Worm (Caenorhabditis elegans): ENCODE measurements around the gene ttr-25.

DNA sequence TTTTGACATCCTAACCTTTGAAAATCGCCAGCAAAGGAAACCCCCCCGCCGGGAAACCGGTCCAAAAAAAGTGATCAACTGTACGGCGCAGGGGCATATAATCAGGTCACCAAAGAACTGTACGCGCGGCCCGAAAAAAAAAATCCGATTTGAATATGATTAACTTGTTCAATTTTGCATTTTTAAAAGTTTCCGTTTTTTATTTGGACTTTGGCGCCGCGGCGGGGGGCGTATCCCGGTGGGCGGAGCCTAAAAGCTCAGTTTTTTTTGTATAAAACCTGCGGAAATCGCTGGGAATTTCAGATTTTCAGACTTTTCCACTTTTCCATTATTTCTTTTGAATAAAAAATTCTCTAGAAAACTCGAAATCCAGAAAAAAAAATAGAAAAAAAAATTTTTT is 32.1 kb upstream of the ttr-25 start, which contains the start of gene hmit-1.2:
- no peak for TF ChIP-seq F49E8.2 (tag; optimal IDR thresholded peaks at IDR 0.05; ENCODE audit: borderline replicate concordance)
- TF ChIP-seq nhr-6 (tag; optimal IDR thresholded peaks at IDR 0.05) = no peak
- TF ChIP-seq tag-97 (GFP tag; IDR thresholded peaks at IDR 0.05) = no peak
- no peak for TF ChIP-seq cey-2 (tag; optimal IDR thresholded peaks at IDR 0.05; ENCODE audit: borderline replicate concordance, insufficient read depth)
- TF ChIP-seq pqm-1 (tag; optimal IDR thresholded peaks at IDR 0.05) = no peak
- TF ChIP-seq fkh-10 (GFP tag; optimal IDR thresholded peaks at IDR 0.05) = no peak
- no peak for TF ChIP-seq madf-9 (GFP tag; conservative IDR thresholded peaks at IDR 0.05)
- no peak for TF ChIP-seq unc-130 (GFP tag; optimal IDR thresholded peaks at IDR 0.05)
- TF ChIP-seq lir-3 (tag; optimal IDR thresholded peaks at IDR 0.05) = no peak
- TF ChIP-seq nhr-111 (GFP tag; optimal IDR thresholded peaks at IDR 0.05) = no peak
- TF ChIP-seq aly-2 (tag; optimal IDR thresholded peaks at IDR 0.05) = no peak
- TF ChIP-seq pha-4 (GFP tag; IDR thresholded peaks at IDR 0.05) = no peak
- TF ChIP-seq pha-4 (tag; optimal IDR thresholded peaks at IDR 0.05) = no peak
- no peak for TF ChIP-seq T26A8.4 (GFP tag; IDR thresholded peaks at IDR 0.05)
- TF ChIP-seq fos-1 (tag; optimal IDR thresholded peaks at IDR 0.05) = no peak

Measured in whole organism, L4 larva.